Worm (Caenorhabditis elegans): ENCODE measurements around the gene elo-6.

ce11 chrIV:5409112-5409511, 20.8 kb upstream of the elo-6 start:
- no peak for TF ChIP-seq ztf-11 (tag; optimal IDR thresholded peaks at IDR 0.05)
- TF ChIP-seq nhr-43 (tag; optimal IDR thresholded peaks at IDR 0.05; ENCODE audit: poor library complexity, severe bottlenecking) = no peak
- TF ChIP-seq nhr-12 (tag; optimal IDR thresholded peaks at IDR 0.05) = no peak
- TF ChIP-seq nfya-1 (tag; optimal IDR thresholded peaks at IDR 0.05; ENCODE audit: insufficient read depth) = no peak
- TF ChIP-seq pqm-1 (tag; optimal IDR thresholded peaks at IDR 0.05) = no peak

Data from whole organism, L3 larva.